Worm (Caenorhabditis elegans) whole organism, L4 larva: Measurements from ENCODE around the gene C53D6.11.

Source experiments
- F49E8.2 ChIP-seq: sonication (generic microtip); optimal IDR thresholded peaks from 2 replicates; lab custom pipeline; 2016; ENCODE audit warnings: missing compliant biosample characterization, mild to moderate bottlenecking, missing genetic modification characterization, borderline replicate concordance
- R02D3.7 ChIP-seq: fragments of 150-350 bp; sonication (generic microtip); optimal IDR thresholded peaks from 3 replicates; lab custom pipeline; 2014; ENCODE audit warnings: missing biosample characterization, missing genetic modification characterization
- aly-2 ChIP-seq: sonication (generic microtip); optimal IDR thresholded peaks from 2 replicates; lab custom pipeline; 2018; ENCODE audit warnings: missing biosample characterization, missing genetic modification characterization
- ama-1 ChIP-seq: fragments of 150-350 bp; optimal IDR thresholded peaks from 2 replicates; lab custom pipeline; 2014; ENCODE audit warnings: inconsistent platforms, mixed read lengths
- lin-13 ChIP-seq: fragments of 150-350 bp; optimal IDR thresholded peaks from 2 replicates; lab custom pipeline; 2014; ENCODE audit warnings: missing biosample characterization, missing genetic modification reagents, missing genetic modification characterization
- mep-1 ChIP-seq: fragments of 150-350 bp; sonication (generic microtip); optimal IDR thresholded peaks from 3 replicates; lab custom pipeline; 2014; ENCODE audit warnings: missing biosample characterization, missing genetic modification characterization
- nhr-11 ChIP-seq: fragments of 150-350 bp; optimal IDR thresholded peaks from 2 replicates; lab custom pipeline; 2014; ENCODE audit warnings: missing biosample characterization, missing genetic modification characterization
- nhr-28 ChIP-seq: fragments of 150-350 bp; optimal IDR thresholded peaks from 2 replicates; lab custom pipeline; 2014; ENCODE audit warnings: missing biosample characterization, missing genetic modification characterization
- pha-4 ChIP-seq, 2 experiments: fragments of 150-350 bp in 1 of 2; fragments of 200-800 bp in 1 of 2; sonication (Bioruptor generic) in 1 of 2; IDR thresholded peaks in 1 of 2; optimal IDR thresholded peaks in 1 of 2; 2 replicates each; pipeline versions ENCODE4 v1.3.6 to Lab custom; 2014 to 2022; ENCODE audit warnings: missing genetic modification characterization in 2 of 2, missing genetic modification reagents in 2 of 2, missing biosample characterization in 1 of 2, missing compliant biosample characterization in 1 of 2
- skn-1 ChIP-seq: fragments of 150-350 bp; optimal IDR thresholded peaks from 2 replicates; lab custom pipeline; 2014; ENCODE audit warnings: missing biosample characterization, missing genetic modification characterization
- zag-1 ChIP-seq: fragments of 150-350 bp; optimal IDR thresholded peaks from 2 replicates; lab custom pipeline; 2014; ENCODE audit warnings: missing biosample characterization, missing genetic modification characterization

DNA sequence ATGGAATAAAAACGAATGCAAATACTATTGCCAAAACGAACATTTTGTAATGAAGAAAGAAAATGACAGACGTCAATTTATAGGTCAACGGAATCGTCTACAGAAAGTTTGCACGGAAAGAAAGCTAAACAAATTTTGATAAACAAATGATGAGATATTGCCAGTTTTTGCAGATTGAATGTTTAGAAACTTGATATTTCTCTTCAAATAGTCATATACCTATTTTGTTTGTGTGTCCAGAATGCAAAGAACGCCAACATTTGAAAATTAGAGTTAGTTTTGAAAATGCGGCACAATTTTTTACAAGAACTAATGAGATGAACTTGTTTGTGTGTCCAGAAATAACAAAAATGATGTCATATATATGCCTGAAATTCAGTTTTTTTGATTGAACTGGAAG is 34.9 kb downstream of the C53D6.11 start, which contains the start of gene Y73F4A.1:
- TF ChIP-seq zag-1 (tag; lab: Kevin White, UChicago) (no peak), skn-1 (no peak), mep-1 (tag; lab: Kevin White, UChicago) (no peak), R02D3.7 (no peak), pha-4 (GFP tag; IDR thresholded peaks at IDR 0.05; lab: Robert Waterston, UW) (no peak), pha-4 (tag; optimal IDR thresholded peaks at IDR 0.05; lab: Kevin White, UChicago) (no peak), nhr-11 (no peak), aly-2 (tag; lab: Kevin White, UChicago) (no peak), ama-1 (lab: Kevin White, UChicago) (no peak), nhr-28 (tag; lab: Kevin White, UChicago) (no peak), F49E8.2 (no peak), lin-13 (no peak)
